Fruit fly (Drosophila melanogaster) whole organism, adult: Measurements from ENCODE around the gene Trf5.

Experiments
- CG11617 ChIP-seq: fragments of 200-800 bp; sonication (Bioruptor generic); optimal IDR thresholded peaks from 2 replicates; lab custom pipeline; 2017; ENCODE audit warnings: mild to moderate bottlenecking, missing biosample characterization, missing genetic modification reagents, missing genetic modification characterization
- CG12768 ChIP-seq: fragments of 200-800 bp; sonication (Bioruptor generic); optimal IDR thresholded peaks from 2 replicates; lab custom pipeline; 2017; ENCODE audit warnings: missing biosample characterization, missing genetic modification characterization, mild to moderate bottlenecking, moderate library complexity, missing genetic modification reagents
- CG14711 ChIP-seq: fragments of 200-800 bp; sonication (Bioruptor generic); optimal IDR thresholded peaks from 2 replicates; lab custom pipeline; 2018; ENCODE audit warnings: missing biosample characterization, mild to moderate bottlenecking, missing genetic modification characterization, moderate library complexity
- CG1620 ChIP-seq: fragments of 200-800 bp; sonication (Bioruptor generic); optimal IDR thresholded peaks from 2 replicates; lab custom pipeline; 2016; ENCODE audit warnings: missing biosample characterization, missing genetic modification characterization
- CG33017 ChIP-seq: fragments of 200-800 bp; sonication (Bioruptor generic); optimal IDR thresholded peaks from 2 replicates; lab custom pipeline; 2018; ENCODE audit warnings: missing biosample characterization, mild to moderate bottlenecking, missing genetic modification characterization, moderate library complexity
- CG5204 ChIP-seq: fragments of 200-800 bp; sonication (Bioruptor generic); optimal IDR thresholded peaks from 2 replicates; lab custom pipeline; 2016; ENCODE audit warnings: missing biosample characterization, missing genetic modification characterization
- CG7045 ChIP-seq: fragments of 200-800 bp; sonication (Bioruptor generic); optimal IDR thresholded peaks from 2 replicates; lab custom pipeline; 2017; ENCODE audit warnings: missing biosample characterization, mild to moderate bottlenecking, missing genetic modification characterization
- CG7101 ChIP-seq: fragments of 200-800 bp; sonication (Bioruptor generic); optimal IDR thresholded peaks from 2 replicates; lab custom pipeline; 2018; ENCODE audit warnings: missing biosample characterization, mild to moderate bottlenecking, missing genetic modification characterization, moderate library complexity
- Clk ChIP-seq: fragments of 200-800 bp; sonication (Bioruptor generic); optimal IDR thresholded peaks from 2 replicates; lab custom pipeline; 2017; ENCODE audit warnings: missing biosample characterization, missing genetic modification characterization
- Crg-1 ChIP-seq: fragments of 200-800 bp; sonication (Bioruptor generic); optimal IDR thresholded peaks from 2 replicates; lab custom pipeline; 2016; ENCODE audit warnings: missing biosample characterization, missing genetic modification characterization
- Hr96 ChIP-seq: fragments of 200-800 bp; sonication (Bioruptor generic); optimal IDR thresholded peaks from 2 replicates; lab custom pipeline; 2016; ENCODE audit warnings: missing biosample characterization, missing genetic modification characterization
- Mnt ChIP-seq: fragments of 200-800 bp; sonication (Bioruptor generic); optimal IDR thresholded peaks from 2 replicates; lab custom pipeline; 2016; ENCODE audit warnings: missing biosample characterization, mild to moderate bottlenecking, missing genetic modification characterization
- bab1 ChIP-seq: fragments of 200-800 bp; sonication (Bioruptor generic); optimal IDR thresholded peaks from 3 replicates; lab custom pipeline; 2019; ENCODE audit warnings: missing biosample characterization, mild to moderate bottlenecking, missing genetic modification characterization, moderate library complexity
- cic ChIP-seq: fragments of 200-800 bp; sonication (Bioruptor generic); optimal IDR thresholded peaks from 2 replicates; lab custom pipeline; 2017; ENCODE audit warnings: missing biosample characterization, mild to moderate bottlenecking, missing genetic modification characterization, moderate library complexity
- cnc ChIP-seq, 2 experiments: fragments of >200 bp; optimal IDR thresholded peaks; 2 replicates each; lab custom pipeline; 2017
- kay ChIP-seq: fragments of 200-800 bp; sonication (Bioruptor generic); peaks from one replicate; lab custom pipeline; 2016; ENCODE audit warnings: missing biosample characterization, missing genetic modification characterization, borderline replicate concordance
- ovo ChIP-seq: fragments of 200-800 bp; sonication (Bioruptor generic); optimal IDR thresholded peaks from 2 replicates; lab custom pipeline; 2016; ENCODE audit warnings: missing biosample characterization, missing genetic modification characterization
- pad ChIP-seq: fragments of 200-800 bp; sonication (Bioruptor generic); optimal IDR thresholded peaks from 3 replicates; lab custom pipeline; 2017; ENCODE audit warnings: missing biosample characterization, missing genetic modification characterization, mild to moderate bottlenecking, moderate library complexity, missing genetic modification reagents
- tj ChIP-seq: fragments of 200-800 bp; sonication (Bioruptor generic); optimal IDR thresholded peaks from 3 replicates; lab custom pipeline; 2017; ENCODE audit warnings: missing biosample characterization, mild to moderate bottlenecking, missing genetic modification characterization, moderate library complexity
- toe ChIP-seq: fragments of 200-800 bp; sonication (Bioruptor generic); optimal IDR thresholded peaks from 2 replicates; lab custom pipeline; 2016; ENCODE audit warnings: missing biosample characterization, missing genetic modification characterization

Gene Trf5

dm6 chr2L:2732139-2732830 lies 36.0 kb upstream of the Trf5 start:
- no peak for TF ChIP-seq CG12768
- peak; percentile 92 for TF ChIP-seq tj (GFP tag; lab: Kevin White, UChicago)

- peak; percentile 47 for TF ChIP-seq toe (GFP tag; lab: Kevin White, UChicago)
- peak; percentile 43 for TF ChIP-seq CG5204 (GFP tag; lab: Kevin White, UChicago)
- TF ChIP-seq cnc (optimal IDR thresholded peaks at IDR 0.05; lab: Kevin White, UChicago), result no peak
- TF ChIP-seq kay (GFP tag; lab: Kevin White, UChicago), result peak; percentile 59
- TF ChIP-seq CG1620 (GFP tag; lab: Kevin White, UChicago), result peak; percentile 17
- no peak for TF ChIP-seq CG12768
- TF ChIP-seq Mnt (GFP tag; lab: Kevin White, UChicago), result no peak
- TF ChIP-seq tj (GFP tag; lab: Kevin White, UChicago), result no peak
- peak; percentile 43 for TF ChIP-seq CG7045 (GFP tag; lab: Kevin White, UChicago)
- TF ChIP-seq Clk (GFP tag; lab: Kevin White, UChicago), result no peak
- TF ChIP-seq CG11617 (GFP tag; lab: Kevin White, UChicago), result peak; percentile 45
- peak; percentile 23 for TF ChIP-seq CG33017 (tag; lab: Kevin White, UChicago)
- TF ChIP-seq CG7101, result peak; percentile 54
- peak; percentile 49 for TF ChIP-seq CG14711 (tag; lab: Kevin White, UChicago)
Observed at dm6 chr2L:2731370-2732138, 35.3 kb upstream of the Trf5 start.

dm6 chr2L:2730756-2731155 lies 34.5 kb upstream of the Trf5 start:
- TF ChIP-seq toe (GFP tag; lab: Kevin White, UChicago) (no peak), CG7101 (no peak), kay (GFP tag; lab: Kevin White, UChicago) (peak; percentile 73), ovo (GFP tag; lab: Kevin White, UChicago) (no peak), Hr96 (no peak)

- peak; percentile 50 for TF ChIP-seq cic
- peak; percentile 9 for TF ChIP-seq Hr96
- no peak for TF ChIP-seq CG1620 (GFP tag; lab: Kevin White, UChicago)
- TF ChIP-seq CG5204 (GFP tag; lab: Kevin White, UChicago), result no peak
- TF ChIP-seq kay (GFP tag; lab: Kevin White, UChicago), result peak; percentile 9
- TF ChIP-seq CG11617 (GFP tag; lab: Kevin White, UChicago), result peak; percentile 14
- peak; percentile 54 for TF ChIP-seq CG14711 (tag; lab: Kevin White, UChicago)
- TF ChIP-seq toe (GFP tag; lab: Kevin White, UChicago), result no peak
- TF ChIP-seq CG7045 (GFP tag; lab: Kevin White, UChicago), result peak; percentile 44
- TF ChIP-seq ovo (GFP tag; lab: Kevin White, UChicago), result no peak
- TF ChIP-seq CG7101, result peak; percentile 42
- TF ChIP-seq CG12768, result peak; percentile 59
- TF ChIP-seq Crg-1, result peak; percentile 5
- peak; percentile 75 for TF ChIP-seq tj (GFP tag; lab: Kevin White, UChicago)
- TF ChIP-seq CG33017 (tag; lab: Kevin White, UChicago), result peak; percentile 72
- no peak for TF ChIP-seq Clk (GFP tag; lab: Kevin White, UChicago)
- peak; percentile 12 for TF ChIP-seq pad (GFP tag; lab: Kevin White, UChicago)
- TF ChIP-seq Mnt (GFP tag; lab: Kevin White, UChicago), result peak; percentile 63
- peak; percentile 26 for TF ChIP-seq bab1
- no peak for TF ChIP-seq cnc (optimal IDR thresholded peaks at IDR 0.05; lab: Kevin White, UChicago)
Observed at dm6 chr2L:2729882-2730281, 33.6 kb upstream of the Trf5 start.

dm6 chr2L:2728577-2728976 lies 32.3 kb upstream of the Trf5 start:
- TF ChIP-seq tj (GFP tag; lab: Kevin White, UChicago), result peak; percentile 62
- TF ChIP-seq CG12768, result no peak
- TF ChIP-seq kay (GFP tag; lab: Kevin White, UChicago), result peak; percentile 66
- TF ChIP-seq bab1, result no peak
- TF ChIP-seq CG14711 (tag; lab: Kevin White, UChicago), result peak; percentile 7
- peak; percentile 80 for TF ChIP-seq cic

dm6 chr2L:2727812-2728211 lies 31.6 kb upstream of the Trf5 start:
- TF ChIP-seq CG14711 (tag; lab: Kevin White, UChicago), result no peak
- TF ChIP-seq CG1620 (GFP tag; lab: Kevin White, UChicago), result no peak
- TF ChIP-seq CG11617 (GFP tag; lab: Kevin White, UChicago), result no peak
- no peak for TF ChIP-seq cic
- no peak for TF ChIP-seq toe (GFP tag; lab: Kevin White, UChicago)
- no peak for TF ChIP-seq kay (GFP tag; lab: Kevin White, UChicago)
- no peak for TF ChIP-seq tj (GFP tag; lab: Kevin White, UChicago)
- no peak for TF ChIP-seq Hr96
- no peak for TF ChIP-seq CG33017 (tag; lab: Kevin White, UChicago)
- TF ChIP-seq CG7101, result no peak
